Worm (Caenorhabditis elegans) whole organism, L2 larva: ENCODE results near the gene F28B1.9.

Source experiments
- F13H6.1 ChIP-seq: sonication (generic microtip); optimal IDR thresholded peaks from 2 replicates; lab custom pipeline; 2016; ENCODE audit warnings: missing genetic modification characterization, missing compliant biosample characterization
- R02D3.7 ChIP-seq: fragments of 150-350 bp; optimal IDR thresholded peaks from 2 replicates; lab custom pipeline; 2014; ENCODE audit warnings: missing biosample characterization, missing genetic modification characterization
- alr-1 ChIP-seq: fragments of 150-350 bp; optimal IDR thresholded peaks from 2 replicates; lab custom pipeline; 2014; ENCODE audit warnings: missing biosample characterization, missing genetic modification characterization
- blmp-1 ChIP-seq: sonication (generic microtip); optimal IDR thresholded peaks from 2 replicates; lab custom pipeline; 2017; ENCODE audit warnings: missing genetic modification characterization, mild to moderate bottlenecking, missing compliant biosample characterization, antibody characterized with exemption, moderate library complexity; ENCODE audit not compliant: insufficient read depth
- ceh-16 ChIP-seq: fragments of 150-350 bp; optimal IDR thresholded peaks from 2 replicates; lab custom pipeline; 2014; ENCODE audit warnings: missing biosample characterization, missing genetic modification characterization
- ceh-82 ChIP-seq: fragments of 150-350 bp; optimal IDR thresholded peaks from 2 replicates; lab custom pipeline; 2014; ENCODE audit warnings: missing biosample characterization, missing genetic modification characterization
- dmd-4 ChIP-seq: sonication (generic microtip); optimal IDR thresholded peaks from 2 replicates; lab custom pipeline; 2017; ENCODE audit warnings: missing biosample characterization, missing genetic modification characterization
- elt-1 ChIP-seq: fragments of 150-350 bp; optimal IDR thresholded peaks from 2 replicates; lab custom pipeline; 2014; ENCODE audit warnings: missing biosample characterization, missing genetic modification characterization
- fos-1 ChIP-seq: fragments of 150-350 bp; optimal IDR thresholded peaks from 2 replicates; lab custom pipeline; 2014; ENCODE audit warnings: missing biosample characterization, missing genetic modification characterization
- lin-11 ChIP-seq: fragments of 150-350 bp; sonication (generic microtip); optimal IDR thresholded peaks from 2 replicates; lab custom pipeline; 2014; ENCODE audit warnings: missing biosample characterization, missing genetic modification characterization, inconsistent platforms, mixed read lengths
- lin-13 ChIP-seq: fragments of 150-350 bp; optimal IDR thresholded peaks from 2 replicates; lab custom pipeline; 2014; ENCODE audit warnings: missing biosample characterization, missing genetic modification reagents, missing genetic modification characterization
- lin-39 ChIP-seq: fragments of 150-350 bp; optimal IDR thresholded peaks from 2 replicates; lab custom pipeline; 2014; ENCODE audit warnings: missing biosample characterization, missing genetic modification reagents, missing genetic modification characterization
- lsy-2 ChIP-seq, 2 experiments: fragments of 150-350 bp in 1 of 2; sonication (generic microtip) in 1 of 2; optimal IDR thresholded peaks; 2 replicates each; lab custom pipeline; 2014 to 2017; ENCODE audit warnings: missing biosample characterization in 2 of 2, missing genetic modification characterization in 2 of 2
- mab-5 ChIP-seq: fragments of 150-350 bp; optimal IDR thresholded peaks from 2 replicates; lab custom pipeline; 2014; ENCODE audit warnings: missing biosample characterization, missing genetic modification characterization
- mbf-1 ChIP-seq: sonication (generic microtip); optimal IDR thresholded peaks from 2 replicates; lab custom pipeline; 2017; ENCODE audit warnings: missing biosample characterization, missing genetic modification characterization
- nhr-10 ChIP-seq: sonication (generic microtip); optimal IDR thresholded peaks from 2 replicates; lab custom pipeline; 2017; ENCODE audit warnings: missing biosample characterization, missing genetic modification characterization
- nhr-12 ChIP-seq: fragments of 150-350 bp; optimal IDR thresholded peaks from 2 replicates; lab custom pipeline; 2014; ENCODE audit warnings: missing biosample characterization, missing genetic modification characterization
- nhr-129 ChIP-seq: fragments of 150-350 bp; optimal IDR thresholded peaks from 2 replicates; lab custom pipeline; 2014; ENCODE audit warnings: missing biosample characterization, missing genetic modification characterization
- nhr-21 ChIP-seq: fragments of 150-350 bp; optimal IDR thresholded peaks from 2 replicates; lab custom pipeline; 2014; ENCODE audit warnings: missing biosample characterization, missing genetic modification characterization
- nhr-23 ChIP-seq: fragments of 150-350 bp; optimal IDR thresholded peaks from 2 replicates; lab custom pipeline; 2014; ENCODE audit warnings: missing biosample characterization, missing genetic modification reagents, missing genetic modification characterization
- nhr-237 ChIP-seq: fragments of 150-350 bp; optimal IDR thresholded peaks from 2 replicates; lab custom pipeline; 2014; ENCODE audit warnings: missing biosample characterization, missing genetic modification characterization
- nhr-25 ChIP-seq: fragments of 150-350 bp; sonication (generic microtip); optimal IDR thresholded peaks from 3 replicates; lab custom pipeline; 2014; ENCODE audit warnings: missing biosample characterization, missing genetic modification characterization
- nhr-77 ChIP-seq: fragments of 150-350 bp; optimal IDR thresholded peaks from 2 replicates; lab custom pipeline; 2014; ENCODE audit warnings: missing biosample characterization, missing genetic modification characterization
- peb-1 ChIP-seq: fragments of 150-350 bp; optimal IDR thresholded peaks from 2 replicates; lab custom pipeline; 2014; ENCODE audit warnings: missing biosample characterization, missing genetic modification characterization
- sem-4 ChIP-seq: fragments of 150-350 bp; optimal IDR thresholded peaks from 2 replicates; lab custom pipeline; 2014; ENCODE audit warnings: missing biosample characterization, missing genetic modification reagents, missing genetic modification characterization
- skn-1 ChIP-seq: sonication (generic microtip); optimal IDR thresholded peaks from 2 replicates; lab custom pipeline; 2017; ENCODE audit warnings: missing biosample characterization, missing genetic modification characterization
- sma-3 ChIP-seq: sonication (generic microtip); optimal IDR thresholded peaks from 2 replicates; lab custom pipeline; 2016; ENCODE audit warnings: missing genetic modification reagents, missing genetic modification characterization, missing compliant biosample characterization
- sma-9 ChIP-seq, 2 experiments: fragments of 150-350 bp in 1 of 2; sonication (generic microtip) in 1 of 2; optimal IDR thresholded peaks; 2 replicates each; lab custom pipeline; 2014 to 2016; ENCODE audit warnings: missing genetic modification characterization in 2 of 2, mild to moderate bottlenecking in 1 of 2, missing biosample characterization in 1 of 2, missing compliant biosample characterization in 1 of 2, missing genetic modification reagents in 1 of 2, moderate library complexity in 1 of 2
- snpc-4 ChIP-seq: fragments of 150-350 bp; optimal IDR thresholded peaks from 2 replicates; lab custom pipeline; 2014; ENCODE audit warnings: missing biosample characterization, missing genetic modification characterization
- unc-55 ChIP-seq: fragments of 150-350 bp; sonication (generic microtip); optimal IDR thresholded peaks from 3 replicates; lab custom pipeline; 2014; ENCODE audit warnings: missing biosample characterization, missing genetic modification reagents, missing genetic modification characterization
- zag-1 ChIP-seq: fragments of 150-350 bp; optimal IDR thresholded peaks from 2 replicates; lab custom pipeline; 2014; ENCODE audit warnings: missing biosample characterization, missing genetic modification characterization
- ztf-1 ChIP-seq: fragments of 200-800 bp; sonication (Bioruptor generic); conservative IDR thresholded peaks from 2 replicates; pipeline ENCODE4 v1.3.6; 2022; ENCODE audit warnings: missing genetic modification characterization, missing compliant biosample characterization
- ztf-11 ChIP-seq: sonication (generic microtip); optimal IDR thresholded peaks from 2 replicates; lab custom pipeline; 2017; ENCODE audit warnings: missing biosample characterization, missing genetic modification characterization
- ztf-4 ChIP-seq: fragments of 150-350 bp; optimal IDR thresholded peaks from 2 replicates; lab custom pipeline; 2014; ENCODE audit warnings: missing biosample characterization, missing genetic modification characterization

The F28B1.9 gene

DNA sequence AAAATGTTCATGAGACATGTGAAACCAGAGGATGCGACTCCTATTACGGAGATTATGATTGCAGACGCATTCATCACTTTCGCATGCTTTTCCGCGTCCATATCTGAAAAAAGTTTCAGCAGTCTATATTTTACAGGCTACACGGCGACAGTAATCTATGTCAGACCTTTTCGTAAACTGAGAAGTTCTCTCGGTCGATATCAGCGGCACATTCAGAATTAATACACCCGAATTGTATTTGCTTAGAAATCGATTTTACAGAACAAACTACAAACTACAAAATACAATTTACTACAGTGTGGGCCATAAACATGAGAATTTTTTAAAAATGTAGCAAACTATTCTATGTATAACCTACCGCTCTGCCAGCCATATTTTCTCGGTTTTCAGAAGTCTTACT, 9.9 kb downstream of the F28B1.9 start, which contains the start of gene srbc-14:
TSS of gene srbc-14 (minus strand) at position 101 of the 400 bp plus-strand sequence.
- TF ChIP-seq fos-1 (tag; lab: Kevin White, UChicago) (no peak), ztf-1 (GFP tag; lab: Robert Waterston, UW) (no peak)

DNA sequence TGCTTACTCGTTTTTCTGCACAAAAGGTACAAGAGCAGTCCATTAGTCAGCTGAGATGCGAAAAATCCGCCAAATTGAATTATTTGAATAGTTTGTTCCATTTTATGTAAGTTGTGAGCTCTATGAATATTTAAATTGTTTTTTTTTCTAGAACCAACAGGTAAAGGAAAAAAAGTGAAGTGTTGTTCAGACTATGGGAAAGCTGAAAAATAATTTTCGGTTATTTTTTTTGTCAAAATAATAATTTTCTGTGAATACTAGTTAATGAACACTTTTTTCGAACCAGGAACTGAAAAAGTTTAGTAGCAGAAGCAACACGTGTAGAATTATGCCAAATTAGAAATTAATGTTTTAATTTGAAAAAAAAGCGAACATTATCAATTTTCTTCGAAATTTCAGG, 14.2 kb downstream of the F28B1.9 start, which contains the start of gene str-125:
TSS of gene str-125 (minus strand) at position 101 of the 400 bp plus-strand sequence.
- TF ChIP-seq nhr-23 (tag; lab: Kevin White, UChicago) (no peak), elt-1 (tag; lab: Kevin White, UChicago) (no peak), skn-1 (tag; lab: Kevin White, UChicago) (no peak), nhr-10 (tag; lab: Kevin White, UChicago) (no peak), R02D3.7 (tag; lab: Kevin White, UChicago) (no peak), lin-39 (tag; lab: Kevin White, UChicago) (no peak), sem-4 (tag; lab: Kevin White, UChicago) (no peak), nhr-21 (tag; lab: Kevin White, UChicago) (no peak), sma-3 (no peak), mbf-1 (tag; lab: Kevin White, UChicago) (no peak), lin-11 (tag; lab: Kevin White, UChicago) (no peak)

ce11 chrV:17077889-17078288, 16.2 kb downstream of the F28B1.9 start, which contains the start of gene T05E12.3:
Gene T05E12.3, minus strand, starts transcription at chrV:17077989.
- no peak for TF ChIP-seq zag-1 (tag; lab: Kevin White, UChicago)
- TF ChIP-seq nhr-77 = no peak
- TF ChIP-seq ztf-4 (tag; lab: Kevin White, UChicago) = no peak
- no peak for TF ChIP-seq nhr-21 (tag; lab: Kevin White, UChicago)
- no peak for TF ChIP-seq mab-5
- no peak for TF ChIP-seq ztf-11
- TF ChIP-seq peb-1 (tag; lab: Kevin White, UChicago) = no peak
- TF ChIP-seq nhr-25 (tag; lab: Kevin White, UChicago) = no peak
- TF ChIP-seq ceh-16 (tag; lab: Kevin White, UChicago) = no peak
- no peak for TF ChIP-seq nhr-237 (tag; lab: Kevin White, UChicago)
- TF ChIP-seq F13H6.1 (tag; lab: Kevin White, UChicago) = no peak
- no peak for TF ChIP-seq unc-55 (GFP tag; lab: Kevin White, UChicago)
- TF ChIP-seq fos-1 (tag; lab: Kevin White, UChicago) = no peak
- TF ChIP-seq lsy-2 (tag; optimal IDR thresholded peaks at IDR 0.05; lab: Kevin White, UChicago) = no peak
- TF ChIP-seq blmp-1 (tag; lab: Kevin White, UChicago) = no peak
- TF ChIP-seq lin-13 (GFP tag; lab: Kevin White, UChicago) = no peak
- TF ChIP-seq alr-1 (tag; lab: Kevin White, UChicago) = no peak
- TF ChIP-seq ztf-1 (GFP tag; lab: Robert Waterston, UW) = no peak
- TF ChIP-seq skn-1 (tag; lab: Kevin White, UChicago) = no peak

ce11 chrV:17079795-17080194, 18.1 kb downstream of the F28B1.9 start, which contains the start of gene srw-20:
Gene srw-20, minus strand, starts transcription at chrV:17079895.
- no peak for TF ChIP-seq nhr-129
- TF ChIP-seq fos-1 (tag; lab: Kevin White, UChicago) = no peak
- no peak for TF ChIP-seq snpc-4
- TF ChIP-seq nhr-25 (tag; lab: Kevin White, UChicago) = no peak
- TF ChIP-seq ceh-82 (tag; lab: Kevin White, UChicago) = no peak
- TF ChIP-seq lin-11 (tag; lab: Kevin White, UChicago) = no peak
- TF ChIP-seq nhr-237 (tag; lab: Kevin White, UChicago) = no peak
- no peak for TF ChIP-seq nhr-23 (tag; lab: Kevin White, UChicago)
- TF ChIP-seq alr-1 (tag; lab: Kevin White, UChicago) = no peak
- no peak for TF ChIP-seq nhr-77
- no peak for TF ChIP-seq sma-9 (GFP tag; optimal IDR thresholded peaks at IDR 0.05; lab: Kevin White, UChicago)
- TF ChIP-seq sma-9 (tag; optimal IDR thresholded peaks at IDR 0.05; lab: Kevin White, UChicago) = no peak
- TF ChIP-seq skn-1 (tag; lab: Kevin White, UChicago) = no peak
- TF ChIP-seq dmd-4 (tag; lab: Kevin White, UChicago) = no peak
- no peak for TF ChIP-seq nhr-12 (tag; lab: Kevin White, UChicago)
- TF ChIP-seq ztf-1 (GFP tag; lab: Robert Waterston, UW) = no peak
- TF ChIP-seq unc-55 (GFP tag; lab: Kevin White, UChicago) = no peak
- TF ChIP-seq nhr-21 (tag; lab: Kevin White, UChicago) = no peak
- TF ChIP-seq blmp-1 (tag; lab: Kevin White, UChicago) = no peak
